Worm (Caenorhabditis elegans): Measurements from ENCODE around the gene T12A2.21.
A peak's percentile ranks its signal among the peaks of the same experiment; 100 is the strongest.

Gene T12A2.21

DNA sequence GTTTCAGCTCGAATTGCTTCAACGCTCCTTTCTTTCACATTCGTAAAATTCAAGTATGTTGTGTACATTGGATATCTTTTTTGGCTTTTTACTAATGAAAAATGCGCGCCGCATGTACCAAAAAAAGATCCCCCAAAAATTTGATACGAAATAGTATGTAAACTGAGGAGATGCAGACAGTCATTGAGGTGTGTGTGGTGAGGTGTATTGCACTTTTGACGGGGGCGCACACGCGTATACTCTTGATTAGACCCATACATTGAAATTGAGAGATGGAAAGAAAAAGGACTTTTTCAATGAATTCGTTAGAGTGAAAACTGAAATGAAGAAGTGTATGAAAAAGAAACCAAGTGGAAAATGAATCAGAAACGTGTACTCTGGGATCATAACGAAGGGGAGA, 15.1 kb downstream of the T12A2.21 start:
- no peak for TF ChIP-seq fos-1 (tag; optimal IDR thresholded peaks at IDR 0.05)
- TF ChIP-seq lin-11 (tag; optimal IDR thresholded peaks at IDR 0.05): no peak
- no peak for TF ChIP-seq elt-1 (tag; optimal IDR thresholded peaks at IDR 0.05)
- no peak for TF ChIP-seq ama-1 (optimal IDR thresholded peaks at IDR 0.05)
- no peak for TF ChIP-seq zag-1 (tag; optimal IDR thresholded peaks at IDR 0.05)
- no peak for TF ChIP-seq F13H6.1 (tag; optimal IDR thresholded peaks at IDR 0.05)
- TF ChIP-seq unc-55 (GFP tag; optimal IDR thresholded peaks at IDR 0.05): peak; percentile 8

DNA sequence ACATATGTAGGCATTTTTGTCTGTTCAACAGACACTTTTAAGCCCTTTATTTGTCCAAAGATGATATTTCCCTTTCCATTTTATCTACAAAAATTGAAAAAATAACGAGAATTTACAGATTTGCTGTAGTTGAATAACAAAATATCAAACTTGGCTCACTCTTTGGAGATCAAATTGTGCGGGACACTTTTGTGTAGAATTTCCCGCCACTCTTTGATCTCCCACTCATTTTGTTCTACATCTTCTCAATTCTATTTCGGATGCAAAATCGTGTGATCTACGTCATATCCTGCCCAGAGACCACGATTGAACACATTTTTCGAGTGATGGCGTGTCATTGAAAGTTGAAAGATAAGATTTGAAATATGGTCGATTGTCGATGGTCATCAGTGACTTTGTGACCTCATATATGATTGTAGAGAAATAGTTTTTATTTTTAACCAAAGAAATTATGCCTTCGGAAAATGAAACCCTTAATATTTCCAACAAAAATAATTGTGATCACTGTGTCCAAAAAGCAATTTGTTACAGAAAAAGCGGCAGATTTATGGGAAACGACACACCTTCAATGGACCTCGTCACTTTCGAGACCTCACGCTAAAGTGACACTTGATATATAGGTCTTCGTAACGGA, 19.6 kb downstream of the T12A2.21 start, which contains the start of gene hot-4:
hot-4 (plus strand) TSS at position 584 of the 634 bp plus-strand sequence.
- no peak for TF ChIP-seq F13H6.1 (tag; optimal IDR thresholded peaks at IDR 0.05)
- no peak for TF ChIP-seq nhr-237 (tag; optimal IDR thresholded peaks at IDR 0.05)
- TF ChIP-seq lin-39 (tag; optimal IDR thresholded peaks at IDR 0.05): no peak
- TF ChIP-seq ZK546.5 (tag; optimal IDR thresholded peaks at IDR 0.05): no peak
- TF ChIP-seq C34F6.9 (tag; optimal IDR thresholded peaks at IDR 0.05): no peak

DNA sequence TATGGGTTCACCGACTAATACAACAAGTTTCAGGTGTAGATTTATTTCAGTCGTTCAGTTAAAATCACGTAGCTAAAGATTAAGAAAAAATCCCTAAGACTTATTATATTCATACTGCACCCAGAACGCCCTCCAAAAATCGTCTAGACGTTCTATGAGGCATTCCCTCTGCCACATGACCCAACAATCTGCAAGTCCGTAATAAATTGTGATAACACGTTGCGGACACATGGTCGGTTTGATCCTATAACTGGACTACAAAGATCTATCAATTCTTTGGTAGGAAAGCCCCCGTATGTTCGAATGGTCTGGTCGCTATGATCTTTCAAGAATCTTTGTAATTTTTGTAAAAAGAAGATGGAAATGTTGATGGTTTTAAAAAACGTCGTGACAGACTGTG, 20.6 kb downstream of the T12A2.21 start:
- TF ChIP-seq ztf-1 (GFP tag; conservative IDR thresholded peaks at IDR 0.05): no peak
- no peak for TF ChIP-seq egl-27 (tag; optimal IDR thresholded peaks at IDR 0.05)
- no peak for TF ChIP-seq lin-13 (GFP tag; optimal IDR thresholded peaks at IDR 0.05)
- TF ChIP-seq alr-1 (tag; optimal IDR thresholded peaks at IDR 0.05): no peak
- TF ChIP-seq lin-11 (tag; optimal IDR thresholded peaks at IDR 0.05): no peak
- TF ChIP-seq ceh-82 (tag; optimal IDR thresholded peaks at IDR 0.05): no peak
- TF ChIP-seq R02D3.7 (tag; optimal IDR thresholded peaks at IDR 0.05): no peak
- no peak for TF ChIP-seq aly-2 (tag; optimal IDR thresholded peaks at IDR 0.05)
- TF ChIP-seq nhr-77 (tag; optimal IDR thresholded peaks at IDR 0.05): no peak
- no peak for TF ChIP-seq ZK546.5 (tag; optimal IDR thresholded peaks at IDR 0.05)
- TF ChIP-seq ceh-16 (tag; optimal IDR thresholded peaks at IDR 0.05): no peak
- no peak for TF ChIP-seq ztf-4 (tag; optimal IDR thresholded peaks at IDR 0.05)
- no peak for TF ChIP-seq lsy-2 (tag; optimal IDR thresholded peaks at IDR 0.05)
- TF ChIP-seq nhr-237 (tag; optimal IDR thresholded peaks at IDR 0.05): no peak
- TF ChIP-seq peb-1 (tag; optimal IDR thresholded peaks at IDR 0.05): no peak
- TF ChIP-seq nhr-6 (tag; optimal IDR thresholded peaks at IDR 0.05): no peak
- no peak for TF ChIP-seq ama-1 (optimal IDR thresholded peaks at IDR 0.05)
- no peak for TF ChIP-seq nhr-10 (tag; optimal IDR thresholded peaks at IDR 0.05)
- TF ChIP-seq sma-9 (GFP tag; optimal IDR thresholded peaks at IDR 0.05): peak; percentile 56
- TF ChIP-seq sma-9 (tag; optimal IDR thresholded peaks at IDR 0.05): no peak
- TF ChIP-seq nhr-21 (tag; optimal IDR thresholded peaks at IDR 0.05): peak; percentile 57
- no peak for TF ChIP-seq crh-2 (tag; optimal IDR thresholded peaks at IDR 0.05)
- peak; percentile 41 for TF ChIP-seq blmp-1 (tag; optimal IDR thresholded peaks at IDR 0.05; ENCODE audit: insufficient read depth)

DNA sequence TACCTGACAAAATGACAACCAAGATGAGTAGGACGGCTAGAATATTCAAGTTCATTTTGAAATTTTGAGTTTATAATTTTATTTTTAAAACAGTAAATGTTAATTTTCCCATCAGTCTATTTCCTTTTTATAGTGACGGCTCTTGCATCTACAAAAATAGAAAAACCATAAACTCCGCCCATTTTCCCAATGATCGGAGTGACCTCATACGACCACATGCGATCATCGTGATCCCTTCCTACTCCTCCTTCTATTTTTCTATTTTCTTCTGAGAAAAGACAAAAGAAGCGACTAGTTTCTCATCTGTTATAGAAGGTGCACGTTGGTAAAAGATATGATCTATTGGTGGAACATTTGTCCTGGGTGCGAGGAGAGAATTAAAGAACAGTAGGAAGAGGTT, 21.1 kb downstream of the T12A2.21 start, which contains the start of gene C23G10.11:
C23G10.11 (minus strand) TSS at position 101 of the 400 bp plus-strand sequence.
- TF ChIP-seq nhr-10 (tag; optimal IDR thresholded peaks at IDR 0.05) (no peak), nhr-23 (tag; optimal IDR thresholded peaks at IDR 0.05) (no peak)

DNA sequence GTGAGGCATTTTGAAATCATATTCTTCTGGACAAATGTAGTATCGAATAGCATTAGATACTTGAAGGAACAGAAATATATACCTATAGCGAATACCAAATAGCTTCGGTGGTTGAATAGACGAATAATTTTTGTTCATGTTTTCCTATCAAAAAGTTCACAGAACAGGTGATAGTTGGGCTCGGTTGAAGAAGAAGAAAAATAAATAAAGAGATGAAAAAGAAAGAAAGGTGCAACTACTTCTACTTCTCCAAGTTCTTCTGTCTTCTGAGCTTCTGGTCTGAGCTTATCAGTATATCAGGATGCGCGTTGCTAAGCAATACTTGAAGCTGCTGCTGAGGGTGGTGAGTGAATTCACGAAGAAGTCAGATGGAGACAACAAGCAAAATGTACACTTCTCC, 22.6 kb downstream of the T12A2.21 start, which contains the start of gene C23G10.10:
C23G10.10 (minus strand) TSS at position 101 of the 400 bp plus-strand sequence.
- no peak for TF ChIP-seq ztf-1 (GFP tag; conservative IDR thresholded peaks at IDR 0.05)
- no peak for TF ChIP-seq ceh-82 (tag; optimal IDR thresholded peaks at IDR 0.05)
- no peak for TF ChIP-seq unc-55 (GFP tag; optimal IDR thresholded peaks at IDR 0.05)
- TF ChIP-seq snpc-4 (tag; optimal IDR thresholded peaks at IDR 0.05): no peak
- TF ChIP-seq sma-3 (GFP tag; optimal IDR thresholded peaks at IDR 0.05): no peak
- TF ChIP-seq lsy-2 (tag; optimal IDR thresholded peaks at IDR 0.05): no peak
- TF ChIP-seq nhr-6 (tag; optimal IDR thresholded peaks at IDR 0.05): no peak
- no peak for TF ChIP-seq mab-5 (tag; optimal IDR thresholded peaks at IDR 0.05)
- TF ChIP-seq zag-1 (tag; optimal IDR thresholded peaks at IDR 0.05): no peak
- TF ChIP-seq nhr-21 (tag; optimal IDR thresholded peaks at IDR 0.05): no peak
- no peak for TF ChIP-seq crh-2 (tag; optimal IDR thresholded peaks at IDR 0.05)
- TF ChIP-seq nhr-11 (tag; optimal IDR thresholded peaks at IDR 0.05): no peak
- TF ChIP-seq aly-2 (tag; optimal IDR thresholded peaks at IDR 0.05): no peak
- TF ChIP-seq dmd-4 (tag; optimal IDR thresholded peaks at IDR 0.05): no peak
- TF ChIP-seq gmeb-1 (tag; optimal IDR thresholded peaks at IDR 0.05): no peak
- TF ChIP-seq lin-11 (tag; optimal IDR thresholded peaks at IDR 0.05): no peak
- no peak for TF ChIP-seq unc-62 (GFP tag; optimal IDR thresholded peaks at IDR 0.05)
- TF ChIP-seq egl-27 (tag; optimal IDR thresholded peaks at IDR 0.05): no peak
- no peak for TF ChIP-seq peb-1 (tag; optimal IDR thresholded peaks at IDR 0.05)
- no peak for TF ChIP-seq nhr-25 (tag; optimal IDR thresholded peaks at IDR 0.05)
